Worm (Caenorhabditis elegans): ENCODE measurements around the gene C05C10.5.

The C05C10.5 gene

ce11 chrII:9891031-9891689 lies 47.7 kb upstream of the C05C10.5 start, which contains the start of gene vgln-1 (continued):
- TF ChIP-seq madf-8 (GFP tag; conservative IDR thresholded peaks at IDR 0.05) = no peak
- no peak for TF ChIP-seq pha-4 (tag; optimal IDR thresholded peaks at IDR 0.05)
- TF ChIP-seq F39B2.1 (GFP tag; IDR thresholded peaks at IDR 0.05) = no peak
- no peak for TF ChIP-seq nhr-120 (GFP tag; IDR thresholded peaks at IDR 0.05)
- no peak for TF ChIP-seq F55B11.4 (tag; optimal IDR thresholded peaks at IDR 0.05; ENCODE audit: borderline replicate concordance, insufficient read depth)
- TF ChIP-seq repo-1 (tag; optimal IDR thresholded peaks at IDR 0.05) = no peak
- TF ChIP-seq lin-35 (GFP tag; optimal IDR thresholded peaks at IDR 0.05) = no peak
- no peak for TF ChIP-seq pbrm-1 (GFP tag; IDR thresholded peaks at IDR 0.05)
- TF ChIP-seq ceh-79 (tag; optimal IDR thresholded peaks at IDR 0.05) = no peak
- TF ChIP-seq efl-1 (GFP tag; optimal IDR thresholded peaks at IDR 0.05) = no peak
- TF ChIP-seq nhr-27 (tag; optimal IDR thresholded peaks at IDR 0.05) = no peak
- no peak for TF ChIP-seq hlh-12 (tag; optimal IDR thresholded peaks at IDR 0.05)
- TF ChIP-seq C06A6.2 (GFP tag; conservative IDR thresholded peaks at IDR 0.05) = no peak
- peak in 1 of 2 experiments; percentile 7 for TF ChIP-seq let-607 (tag; optimal IDR thresholded peaks at IDR 0.05)
- TF ChIP-seq Y67H2A.10 (GFP tag; conservative IDR thresholded peaks at IDR 0.05) = no peak
- no peak for TF ChIP-seq athp-1 (tag; optimal IDR thresholded peaks at IDR 0.05)
- TF ChIP-seq F49E8.2 (tag; optimal IDR thresholded peaks at IDR 0.05; ENCODE audit: insufficient read depth) = no peak

ce11 chrII:9891823-9892222 lies 47.0 kb upstream of the C05C10.5 start:
- no peak for TF ChIP-seq mxl-1 (tag; optimal IDR thresholded peaks at IDR 0.05)
- TF ChIP-seq T07F8.4 (tag; optimal IDR thresholded peaks at IDR 0.05) = no peak
- peak; percentile 4 for TF ChIP-seq tbp1 (GFP tag; optimal IDR thresholded peaks at IDR 0.05)
- no peak for TF ChIP-seq B0035.1 (tag; optimal IDR thresholded peaks at IDR 0.05)
- TF ChIP-seq atf-7 (tag; optimal IDR thresholded peaks at IDR 0.05) = peak; percentile 26
- TF ChIP-seq unc-62 (GFP tag; optimal IDR thresholded peaks at IDR 0.05) = peak; percentile 34
- peak; percentile 38; the same call in 1 of the 2 replicates for TF ChIP-seq dox-1 (GFP tag; IDR thresholded peaks at IDR 0.05)
- TF ChIP-seq ztf-3 (GFP tag; optimal IDR thresholded peaks at IDR 0.05) = no peak
- TF ChIP-seq attf-5 (GFP tag; optimal IDR thresholded peaks at IDR 0.05) = no peak
- peak; percentile 68; the same call in 1 of the 2 replicates for TF ChIP-seq lin-26 (GFP tag; IDR thresholded peaks at IDR 0.05)
- TF ChIP-seq T26A5.8 (tag; optimal IDR thresholded peaks at IDR 0.05) = no peak
- peak; percentile 15; the same call in 1 of the 2 replicates for TF ChIP-seq egl-44 (GFP tag; IDR thresholded peaks at IDR 0.05)
- TF ChIP-seq lir-1 (GFP tag; conservative IDR thresholded peaks at IDR 0.05) = no peak
- TF ChIP-seq snpc-3.4 (tag; optimal IDR thresholded peaks at IDR 0.05) = no peak
- no peak for TF ChIP-seq ztf-26 (tag; optimal IDR thresholded peaks at IDR 0.05)
- peak; percentile 33; the same call in 1 of the 2 replicates for TF ChIP-seq madf-6 (GFP tag; IDR thresholded peaks at IDR 0.05)
- no peak for TF ChIP-seq K11D2.4 (GFP tag; IDR thresholded peaks at IDR 0.05)
- TF ChIP-seq nhr-27 (tag; optimal IDR thresholded peaks at IDR 0.05) = no peak
- no peak for TF ChIP-seq snpc-4 (GFP tag; optimal IDR thresholded peaks at IDR 0.05)
- TF ChIP-seq snpc-4 (tag; optimal IDR thresholded peaks at IDR 0.05) = peak in 1 of 4 experiments; percentile 29
- TF ChIP-seq ztf-25 (GFP tag; IDR thresholded peaks at IDR 0.05) = no peak
- peak; percentile 21 for TF ChIP-seq lin-54 (GFP tag; optimal IDR thresholded peaks at IDR 0.05)
- TF ChIP-seq nhr-90 (tag; optimal IDR thresholded peaks at IDR 0.05) = peak; percentile 6
- peak; percentile 97 for TF ChIP-seq nhr-80 (tag; optimal IDR thresholded peaks at IDR 0.05)
- TF ChIP-seq chd-7 (tag; optimal IDR thresholded peaks at IDR 0.05) = no peak
- peak; percentile 13; the same call in 1 of the 2 replicates for TF ChIP-seq ekl-4 (GFP tag; IDR thresholded peaks at IDR 0.05)
- TF ChIP-seq ets-4 (GFP tag; optimal IDR thresholded peaks at IDR 0.05) = peak; percentile 71
- TF ChIP-seq nfyb-1 (GFP tag; IDR thresholded peaks at IDR 0.05) = peak; percentile 21; the same call in 1 of the 2 replicates
- TF ChIP-seq let-607 (tag; optimal IDR thresholded peaks at IDR 0.05) = peak; percentile 96 to 97
- TF ChIP-seq aptf-2 (GFP tag; conservative IDR thresholded peaks at IDR 0.05) = no peak
- no peak for TF ChIP-seq lag-1 (GFP tag; IDR thresholded peaks at IDR 0.05)
- no peak for TF ChIP-seq ZK185.1 (tag; optimal IDR thresholded peaks at IDR 0.05; ENCODE audit: poor library complexity, severe bottlenecking)
